Fruit fly (Drosophila melanogaster) whole organism, prepupa: ENCODE results near the gene CG13063.
A peak's percentile ranks its signal among the peaks of the same experiment; 100 is the strongest.

Experiments
- CG31627 ChIP-seq: fragments of 200-800 bp; sonication (Bioruptor generic); optimal IDR thresholded peaks from 3 replicates; lab custom pipeline; 2016; ENCODE audit warnings: missing biosample characterization, missing genetic modification characterization
- CG6163 ChIP-seq: fragments of 200-800 bp; sonication (Bioruptor generic); IDR thresholded peaks from 3 replicates; pipeline ENCODE4 v1.3.6; 2022; ENCODE audit warnings: missing biosample characterization, missing genetic modification characterization
- CG6854 ChIP-seq: fragments of 200-800 bp; sonication (Bioruptor generic); optimal IDR thresholded peaks from 2 replicates; lab custom pipeline; 2017; ENCODE audit warnings: missing biosample characterization, mild to moderate bottlenecking, missing genetic modification characterization
- Eip78C ChIP-seq: fragments of 200-800 bp; sonication (Bioruptor generic); peaks from one replicate; lab custom pipeline; 2016; ENCODE audit warnings: missing biosample characterization, missing genetic modification characterization
- Hr39 ChIP-seq: fragments of 200-800 bp; sonication (Bioruptor generic); optimal IDR thresholded peaks from 2 replicates; lab custom pipeline; 2016; ENCODE audit warnings: missing biosample characterization, missing genetic modification characterization
- fkh ChIP-seq: fragments of 200-800 bp; sonication (Bioruptor generic); optimal IDR thresholded peaks from 3 replicates; lab custom pipeline; 2017; ENCODE audit warnings: missing biosample characterization, mild to moderate bottlenecking, missing genetic modification characterization, moderate library complexity
- salr ChIP-seq, 2 experiments: fragments of 200-800 bp; sonication (Bioruptor generic); optimal IDR thresholded peaks; 3 replicates each; lab custom pipeline; 2016 to 2018; ENCODE audit warnings: missing biosample characterization in 2 of 2, missing genetic modification characterization in 2 of 2, mild to moderate bottlenecking in 1 of 2
- spab ChIP-seq: fragments of 200-800 bp; sonication (Bioruptor generic); optimal IDR thresholded peaks from 2 replicates; lab custom pipeline; 2017; ENCODE audit warnings: missing biosample characterization, mild to moderate bottlenecking, missing genetic modification characterization, missing genetic modification reagents
- ss ChIP-seq, 2 experiments: fragments of 200-800 bp; sonication (Bioruptor generic); optimal IDR thresholded peaks; 2 replicates in 1 of 2; 3 replicates in 1 of 2; lab custom pipeline; 2017 to 2018; ENCODE audit warnings: mild to moderate bottlenecking in 2 of 2, missing biosample characterization in 2 of 2, missing genetic modification characterization in 2 of 2, moderate library complexity in 1 of 2

DNA sequence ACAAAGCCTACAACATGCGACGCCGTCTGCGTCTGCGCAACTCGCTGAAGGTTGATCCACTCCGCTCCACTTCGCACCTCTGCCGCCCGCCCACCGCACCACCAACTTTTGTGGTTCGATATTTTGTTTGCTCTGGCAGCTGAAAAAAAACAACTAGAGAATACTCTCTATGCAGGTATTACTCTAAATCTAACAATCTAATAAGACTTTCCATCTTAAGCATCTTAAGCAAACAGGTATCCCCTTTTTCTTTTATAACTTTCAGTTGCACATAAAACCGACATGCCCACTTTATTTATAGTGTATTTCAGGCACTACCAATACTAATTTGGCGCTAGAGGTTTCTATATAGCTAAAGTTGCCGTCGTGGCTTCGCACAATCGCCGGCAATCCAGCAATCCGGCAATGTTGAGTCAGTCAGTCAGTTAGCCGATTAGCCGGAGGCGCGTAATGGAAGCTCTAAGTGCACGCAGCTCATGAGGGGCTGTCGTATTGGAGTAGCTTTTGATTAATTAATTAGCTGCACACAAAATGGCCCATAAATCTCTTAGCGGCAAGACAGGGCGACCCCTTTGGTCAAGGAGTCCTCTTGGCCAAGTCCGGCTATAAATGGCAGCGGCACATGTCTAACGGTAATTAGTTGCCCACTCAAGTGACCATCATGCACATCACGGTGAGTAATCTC is 21.9 kb downstream of the CG13063 start, which contains the start of gene CG13058:
- TF ChIP-seq fkh (GFP tag; lab: Kevin White, UChicago), result peak; percentile 67
- TF ChIP-seq CG6163, result 0 out of 3 replicates have a peak, but pooled peaks have one; percentile 42
- no peak for TF ChIP-seq CG31627 (GFP tag; lab: Kevin White, UChicago)
- TF ChIP-seq ss (GFP tag; optimal IDR thresholded peaks at IDR 0.05; lab: Kevin White, UChicago), result no peak
- no peak for TF ChIP-seq CG6854 (GFP tag; lab: Kevin White, UChicago)
- TF ChIP-seq salr (GFP tag; optimal IDR thresholded peaks at IDR 0.05; lab: Kevin White, UChicago), result peak; percentile 42 to 64
- TF ChIP-seq Eip78C, result peak; percentile 70
- no peak for TF ChIP-seq spab (GFP tag; lab: Kevin White, UChicago)
- no peak for TF ChIP-seq Hr39 (GFP tag; lab: Kevin White, UChicago)
